Fruit fly (Drosophila melanogaster): ENCODE data around the gene Mms19.
A peak's percentile ranks its signal among the peaks of the same experiment; 100 is the strongest.

The Mms19 gene

dm6 chr3R:5205319-5206033 lies 26.9 kb upstream of the Mms19 start:
- no peak for TF ChIP-seq dmrt93B (GFP tag; optimal IDR thresholded peaks at IDR 0.05)
- no peak for TF ChIP-seq Sp1 (GFP tag; optimal IDR thresholded peaks at IDR 0.05)
- TF ChIP-seq usp (GFP tag; optimal IDR thresholded peaks at IDR 0.05), result no peak
- no peak for TF ChIP-seq N (GFP tag; optimal IDR thresholded peaks at IDR 0.05)
- no peak for TF ChIP-seq h (GFP tag; optimal IDR thresholded peaks at IDR 0.05)
- TF ChIP-seq Rel (GFP tag; optimal IDR thresholded peaks at IDR 0.05), result no peak
- TF ChIP-seq Rel (tag; optimal IDR thresholded peaks at IDR 0.05), result no peak
- no peak for TF ChIP-seq Hnf4 (GFP tag; optimal IDR thresholded peaks at IDR 0.05)
- no peak for TF ChIP-seq rgr (GFP tag; optimal IDR thresholded peaks at IDR 0.05)
- TF ChIP-seq Dif (GFP tag; optimal IDR thresholded peaks at IDR 0.05; ENCODE audit: partially characterized antibody), result no peak
- TF ChIP-seq fru (GFP tag; optimal IDR thresholded peaks at IDR 0.05), result no peak
- no peak for TF ChIP-seq Mio (GFP tag; optimal IDR thresholded peaks at IDR 0.05)
- TF ChIP-seq woc (GFP tag; optimal IDR thresholded peaks at IDR 0.05), result no peak
- no peak for TF ChIP-seq Abd-B (GFP tag; optimal IDR thresholded peaks at IDR 0.05)
- no peak for TF ChIP-seq sv (GFP tag; optimal IDR thresholded peaks at IDR 0.05)
- TF ChIP-seq foxo (GFP tag; optimal IDR thresholded peaks at IDR 0.05), result no peak
- TF ChIP-seq Myc (optimal IDR thresholded peaks at IDR 0.05), result no peak

dm6 chr3R:5207277-5208114 lies 24.8 kb upstream of the Mms19 start:
- TF ChIP-seq tai (GFP tag; optimal IDR thresholded peaks at IDR 0.05) (no peak), sv (GFP tag; optimal IDR thresholded peaks at IDR 0.05) (no peak), Rel (GFP tag; optimal IDR thresholded peaks at IDR 0.05) (no peak), Rel (tag; optimal IDR thresholded peaks at IDR 0.05) (peak; percentile 80), jim (GFP tag; optimal IDR thresholded peaks at IDR 0.05) (no peak), OdsH (GFP tag; optimal IDR thresholded peaks at IDR 0.05) (no peak), Mio (GFP tag; optimal IDR thresholded peaks at IDR 0.05) (no peak)

dm6 chr3R:5208115-5208365 lies 24.3 kb upstream of the Mms19 start:
- TF ChIP-seq N (GFP tag; optimal IDR thresholded peaks at IDR 0.05) (no peak), foxo (GFP tag; optimal IDR thresholded peaks at IDR 0.05) (no peak), h (GFP tag; optimal IDR thresholded peaks at IDR 0.05) (no peak), Sp1 (GFP tag; optimal IDR thresholded peaks at IDR 0.05) (no peak), psq (GFP tag; optimal IDR thresholded peaks at IDR 0.05) (no peak), Jra (GFP tag; optimal IDR thresholded peaks at IDR 0.05) (no peak)

- TF ChIP-seq OdsH (GFP tag; optimal IDR thresholded peaks at IDR 0.05) (peak; percentile 57), Hr83 (GFP tag; optimal IDR thresholded peaks at IDR 0.05; ENCODE audit: poor library complexity, severe bottlenecking) (no peak), psq (GFP tag; optimal IDR thresholded peaks at IDR 0.05) (peak; percentile 44), Dfd (GFP tag; optimal IDR thresholded peaks at IDR 0.05) (no peak), h (GFP tag; optimal IDR thresholded peaks at IDR 0.05) (peak; percentile 75), GATAd (GFP tag; optimal IDR thresholded peaks at IDR 0.05) (no peak), tai (GFP tag; optimal IDR thresholded peaks at IDR 0.05) (no peak), br (GFP tag; optimal IDR thresholded peaks at IDR 0.05) (peak; percentile 74), dmrt93B (GFP tag; optimal IDR thresholded peaks at IDR 0.05) (peak; percentile 19), foxo (GFP tag; optimal IDR thresholded peaks at IDR 0.05) (peak in 1 of 2 experiments; percentile 78), sage (GFP tag; optimal IDR thresholded peaks at IDR 0.05) (peak; percentile 37), HLH106 (tag; optimal IDR thresholded peaks at IDR 0.05) (peak; percentile 65), N (GFP tag; optimal IDR thresholded peaks at IDR 0.05) (no peak), lola (GFP tag; optimal IDR thresholded peaks at IDR 0.05) (no peak), CG32264 (GFP tag; optimal IDR thresholded peaks at IDR 0.05) (peak; percentile 25), Sp1 (GFP tag; optimal IDR thresholded peaks at IDR 0.05) (peak; percentile 48), Myc (optimal IDR thresholded peaks at IDR 0.05) (no peak), CG9705 (GFP tag; optimal IDR thresholded peaks at IDR 0.05) (no peak), ey (GFP tag; optimal IDR thresholded peaks at IDR 0.05) (peak; percentile 73), fru (GFP tag; optimal IDR thresholded peaks at IDR 0.05) (peak; percentile 64), pan (optimal IDR thresholded peaks at IDR 0.05) (no peak), rgr (GFP tag; optimal IDR thresholded peaks at IDR 0.05) (peak; percentile 57), Hnf4 (GFP tag; optimal IDR thresholded peaks at IDR 0.05) (peak; percentile 58)
Measured at dm6 chr3R:5209481-5209880, 22.9 kb upstream of the Mms19 start.

Data from whole organism, wandering third instar larva.